Worm (Caenorhabditis elegans): ENCODE measurements around the gene dnj-5.
A peak's percentile ranks its signal among the peaks of the same experiment; 100 is the strongest.

dnj-5 gene

ce11 chrII:6821118-6821517, 37.0 kb downstream of the dnj-5 start (continued):
- TF ChIP-seq fkh-10 (GFP tag; optimal IDR thresholded peaks at IDR 0.05) (no peak), ceh-8 (GFP tag; optimal IDR thresholded peaks at IDR 0.05) (no peak), skn-1 (tag; optimal IDR thresholded peaks at IDR 0.05) (no peak), nhr-20 (tag; optimal IDR thresholded peaks at IDR 0.05) (peak; percentile 47), tlp-1 (tag; optimal IDR thresholded peaks at IDR 0.05) (no peak), sup-37 (GFP tag; optimal IDR thresholded peaks at IDR 0.05) (no peak), unc-98 (GFP tag; IDR thresholded peaks at IDR 0.05) (no peak), lin-15B (tag; optimal IDR thresholded peaks at IDR 0.05) (no peak), dpl-1 (GFP tag; optimal IDR thresholded peaks at IDR 0.05) (no peak), unc-130 (tag; optimal IDR thresholded peaks at IDR 0.05) (peak; percentile 47), mdl-1 (tag; optimal IDR thresholded peaks at IDR 0.05) (no peak), snu-23 (GFP tag; optimal IDR thresholded peaks at IDR 0.05) (peak; percentile 37), zag-1 (tag; optimal IDR thresholded peaks at IDR 0.05) (no peak), grh-1 (GFP tag; IDR thresholded peaks at IDR 0.05) (peak; percentile 37), nhr-71 (tag; optimal IDR thresholded peaks at IDR 0.05) (peak; percentile 33), sptf-1 (tag; optimal IDR thresholded peaks at IDR 0.05) (no peak), elt-3 (tag; optimal IDR thresholded peaks at IDR 0.05) (peak in 2 of 6 experiments; percentile 6 to 28), ama-1 (optimal IDR thresholded peaks at IDR 0.05) (no peak), ceh-63 (GFP tag; optimal IDR thresholded peaks at IDR 0.05) (no peak), efl-3 (GFP tag; optimal IDR thresholded peaks at IDR 0.05) (no peak), lin-14 (GFP tag; optimal IDR thresholded peaks at IDR 0.05) (peak; percentile 78), lin-39 (tag; optimal IDR thresholded peaks at IDR 0.05) (no peak), vab-15 (tag; optimal IDR thresholded peaks at IDR 0.05) (no peak), nhr-76 (tag; optimal IDR thresholded peaks at IDR 0.05) (no peak)

ce11 chrII:6820278-6820971, 37.7 kb downstream of the dnj-5 start:
- TF ChIP-seq egl-27 (tag; optimal IDR thresholded peaks at IDR 0.05) (no peak), mep-1 (tag; optimal IDR thresholded peaks at IDR 0.05) (no peak), nhr-237 (tag; optimal IDR thresholded peaks at IDR 0.05) (no peak), sup-37 (GFP tag; optimal IDR thresholded peaks at IDR 0.05) (no peak), lsy-2 (tag; optimal IDR thresholded peaks at IDR 0.05) (peak in 1 of 2 experiments; percentile 11), tbx-2 (tag; optimal IDR thresholded peaks at IDR 0.05) (no peak), mef-2 (tag; optimal IDR thresholded peaks at IDR 0.05) (no peak), lin-14 (GFP tag; optimal IDR thresholded peaks at IDR 0.05) (peak; percentile 70), nhr-77 (tag; optimal IDR thresholded peaks at IDR 0.05) (no peak), F16B12.6 (tag; optimal IDR thresholded peaks at IDR 0.05) (no peak), hpl-2 (GFP tag; optimal IDR thresholded peaks at IDR 0.05) (no peak), fkh-10 (GFP tag; optimal IDR thresholded peaks at IDR 0.05) (peak; percentile 45), nhr-20 (tag; optimal IDR thresholded peaks at IDR 0.05) (peak; percentile 15), snu-23 (GFP tag; optimal IDR thresholded peaks at IDR 0.05) (peak; percentile 30), ceh-82 (tag; optimal IDR thresholded peaks at IDR 0.05) (peak in 1 of 3 experiments; percentile 23), ceh-90 (tag; optimal IDR thresholded peaks at IDR 0.05) (no peak), skn-1 (tag; optimal IDR thresholded peaks at IDR 0.05) (no peak), lir-3 (tag; optimal IDR thresholded peaks at IDR 0.05; ENCODE audit: poor library complexity) (no peak), nhr-71 (tag; optimal IDR thresholded peaks at IDR 0.05) (peak; percentile 27), efl-1 (optimal IDR thresholded peaks at IDR 0.05) (no peak), efl-1 (GFP tag; optimal IDR thresholded peaks at IDR 0.05 in 1 of 2) (no peak), nhr-85 (tag) (no peak), fkh-4 (tag; optimal IDR thresholded peaks at IDR 0.05; ENCODE audit: borderline replicate concordance) (no peak)

ce11 chrII:6816324-6816723, 41.8 kb downstream of the dnj-5 start:
- TF ChIP-seq pax-3 (tag; optimal IDR thresholded peaks at IDR 0.05) (no peak), lin-14 (GFP tag; optimal IDR thresholded peaks at IDR 0.05) (no peak), ztf-11 (tag; optimal IDR thresholded peaks at IDR 0.05) (no peak), nhr-85 (tag) (no peak), ets-5 (GFP tag; IDR thresholded peaks at IDR 0.05) (no peak), unc-30 (tag; optimal IDR thresholded peaks at IDR 0.05) (no peak), nhr-12 (tag; optimal IDR thresholded peaks at IDR 0.05) (no peak)
